Fruit fly (Drosophila melanogaster): Measurements from ENCODE around the gene CG9705.

Gene CG9705

DNA sequence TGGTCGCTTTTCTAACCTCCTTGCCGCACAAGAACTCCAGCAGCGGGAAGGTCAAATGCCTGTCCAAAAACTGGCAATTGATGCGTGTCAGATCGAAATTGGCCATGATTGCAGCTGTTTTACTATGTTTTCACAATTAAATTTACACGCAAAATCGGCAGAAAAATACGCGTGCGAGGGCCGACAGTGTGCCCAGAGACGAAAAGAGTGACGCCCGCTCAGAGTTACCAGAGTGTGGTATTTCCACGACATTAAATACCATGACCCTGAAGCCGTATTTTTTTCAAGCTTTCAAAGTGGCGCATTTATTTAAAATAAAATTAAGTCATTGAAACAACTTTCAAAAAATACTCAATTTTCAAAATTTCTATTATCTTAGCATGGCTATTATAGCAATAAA lies 6.8 kb downstream of the CG9705 start, which contains the start of gene eIF3e (continued):
- TF ChIP-seq CG7963 (GFP tag; IDR thresholded peaks at IDR 0.05; ENCODE audit: partially characterized antibody) (no peak), cwo (GFP tag; optimal IDR thresholded peaks at IDR 0.05) (no peak), HmgD (GFP tag; optimal IDR thresholded peaks at IDR 0.05) (no peak), ato (GFP tag; IDR thresholded peaks at IDR 0.05; ENCODE audit: partially characterized antibody) (no peak), sob (GFP tag; IDR thresholded peaks at IDR 0.05) (0 out of 2 replicates have a peak, but pooled peaks have one; percentile 8), gsb (GFP tag; IDR thresholded peaks at IDR 0.05) (no peak), lilli (GFP tag; optimal IDR thresholded peaks at IDR 0.05) (no peak), CG4282 (GFP tag; optimal IDR thresholded peaks at IDR 0.05) (no peak), Dip2 (GFP tag; IDR thresholded peaks at IDR 0.05) (no peak), ap (GFP tag; IDR thresholded peaks at IDR 0.05) (no peak), Dll (GFP tag; IDR thresholded peaks at IDR 0.05; ENCODE audit: partially characterized antibody) (peak; percentile 54; the same call in 1 of the 4 replicates), ken (GFP tag; IDR thresholded peaks at IDR 0.05) (no peak), CG14965 (GFP tag; optimal IDR thresholded peaks at IDR 0.05; ENCODE audit: borderline replicate concordance) (no peak), ftz-f1 (GFP tag; optimal IDR thresholded peaks at IDR 0.05) (peak; percentile 77), CG15073 (GFP tag; optimal IDR thresholded peaks at IDR 0.05) (no peak), jing (GFP tag; optimal IDR thresholded peaks at IDR 0.05) (no peak), twi (tag; optimal IDR thresholded peaks at IDR 0.05) (no peak), Ada2b (GFP tag; IDR thresholded peaks at IDR 0.05) (no peak), CG12659 (GFP tag; optimal IDR thresholded peaks at IDR 0.05) (no peak), Mad (GFP tag; optimal IDR thresholded peaks at IDR 0.05) (no peak), CG2120 (GFP tag; optimal IDR thresholded peaks at IDR 0.05) (no peak), sqz (GFP tag; optimal IDR thresholded peaks at IDR 0.05) (no peak), peb (GFP tag; IDR thresholded peaks at IDR 0.05) (no peak), run (tag; optimal IDR thresholded peaks at IDR 0.05) (no peak), tap (tag; optimal IDR thresholded peaks at IDR 0.05) (no peak), CG30431 (GFP tag; optimal IDR thresholded peaks at IDR 0.05) (no peak), pb (GFP tag; optimal IDR thresholded peaks at IDR 0.05) (no peak), Dad (GFP tag; optimal IDR thresholded peaks at IDR 0.05) (no peak), CG34422 (GFP tag; IDR thresholded peaks at IDR 0.05) (no peak), NC2β (GFP tag; optimal IDR thresholded peaks at IDR 0.05) (no peak), her (GFP tag; optimal IDR thresholded peaks at IDR 0.05) (no peak), Max (GFP tag; optimal IDR thresholded peaks at IDR 0.05) (no peak), klu (GFP tag; IDR thresholded peaks at IDR 0.05) (no peak), Hey (tag; optimal IDR thresholded peaks at IDR 0.05) (no peak), CG16779 (GFP tag; IDR thresholded peaks at IDR 0.05) (no peak), maf-S (GFP tag; optimal IDR thresholded peaks at IDR 0.05) (no peak), Dp (GFP tag; optimal IDR thresholded peaks at IDR 0.05) (peak; percentile 63), CG17802 (tag; optimal IDR thresholded peaks at IDR 0.05) (no peak), CG13624 (GFP tag; optimal IDR thresholded peaks at IDR 0.05) (no peak), Dek (tag; optimal IDR thresholded peaks at IDR 0.05) (no peak), CG11560 (tag; IDR thresholded peaks at IDR 0.05) (no peak), gfzf (GFP tag; optimal IDR thresholded peaks at IDR 0.05) (peak; percentile 81), Ets97D (GFP tag; optimal IDR thresholded peaks at IDR 0.05) (no peak), sr (GFP tag; IDR thresholded peaks at IDR 0.05) (no peak), CG3847 (GFP tag; IDR thresholded peaks at IDR 0.05) (peak; percentile 57; the same call in 1 of the 2 replicates), tna (GFP tag; IDR thresholded peaks at IDR 0.05; ENCODE audit: partially characterized antibody) (no peak), Pdp1 (GFP tag; optimal IDR thresholded peaks at IDR 0.05) (no peak), Mes4 (GFP tag; optimal IDR thresholded peaks at IDR 0.05) (no peak), pho (GFP tag; optimal IDR thresholded peaks at IDR 0.05) (no peak), nerfin-1 (tag; optimal IDR thresholded peaks at IDR 0.05) (no peak), pzg (GFP tag; optimal IDR thresholded peaks at IDR 0.05) (peak; percentile 50), NC2α (GFP tag; optimal IDR thresholded peaks at IDR 0.05) (no peak)

All from whole organism, embryonic.